Worm (Caenorhabditis elegans): Measurements from ENCODE around the gene C53D6.8.

Gene C53D6.8

ce11 chrIV:8994487-8994886 lies 8.0 kb downstream of the C53D6.8 start:
- TF ChIP-seq snpc-4 (tag; optimal IDR thresholded peaks at IDR 0.05) (no peak), C34F6.9 (tag; optimal IDR thresholded peaks at IDR 0.05) (no peak), sma-3 (GFP tag; optimal IDR thresholded peaks at IDR 0.05) (no peak)

DNA sequence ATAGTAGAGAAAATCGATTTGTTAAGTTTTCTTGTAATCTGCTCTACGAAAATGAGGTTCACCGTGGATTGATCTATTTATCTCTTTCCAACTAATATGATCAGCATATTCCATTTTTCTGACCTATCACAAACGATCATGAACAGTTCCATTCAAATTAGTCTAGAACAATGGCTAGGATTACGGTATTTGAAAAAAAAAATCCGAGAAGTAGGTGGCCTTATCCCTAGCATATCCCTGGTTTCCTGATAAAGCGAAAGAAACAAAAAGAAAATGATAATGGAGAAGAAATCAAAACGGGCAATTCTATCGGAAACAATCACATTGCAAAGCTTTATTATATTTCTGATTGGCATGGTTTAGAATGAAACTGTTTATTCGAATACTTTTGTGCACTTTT lies 9.8 kb downstream of the C53D6.8 start, which contains the start of gene mltn-12:
TSS of gene mltn-12 (plus strand) at position 301 of the 400 bp plus-strand sequence.
- TF ChIP-seq dmd-4 (tag; optimal IDR thresholded peaks at IDR 0.05): no peak
- TF ChIP-seq sma-9 (GFP tag; optimal IDR thresholded peaks at IDR 0.05): no peak
- no peak for TF ChIP-seq sma-9 (tag; optimal IDR thresholded peaks at IDR 0.05)
- no peak for TF ChIP-seq peb-1 (tag; optimal IDR thresholded peaks at IDR 0.05)
- no peak for TF ChIP-seq lin-39 (tag; optimal IDR thresholded peaks at IDR 0.05)
- no peak for TF ChIP-seq R02D3.7 (tag; optimal IDR thresholded peaks at IDR 0.05)
- no peak for TF ChIP-seq nhr-237 (tag; optimal IDR thresholded peaks at IDR 0.05)
- no peak for TF ChIP-seq crh-2 (tag; optimal IDR thresholded peaks at IDR 0.05)
- TF ChIP-seq alr-1 (tag; optimal IDR thresholded peaks at IDR 0.05): no peak

DNA sequence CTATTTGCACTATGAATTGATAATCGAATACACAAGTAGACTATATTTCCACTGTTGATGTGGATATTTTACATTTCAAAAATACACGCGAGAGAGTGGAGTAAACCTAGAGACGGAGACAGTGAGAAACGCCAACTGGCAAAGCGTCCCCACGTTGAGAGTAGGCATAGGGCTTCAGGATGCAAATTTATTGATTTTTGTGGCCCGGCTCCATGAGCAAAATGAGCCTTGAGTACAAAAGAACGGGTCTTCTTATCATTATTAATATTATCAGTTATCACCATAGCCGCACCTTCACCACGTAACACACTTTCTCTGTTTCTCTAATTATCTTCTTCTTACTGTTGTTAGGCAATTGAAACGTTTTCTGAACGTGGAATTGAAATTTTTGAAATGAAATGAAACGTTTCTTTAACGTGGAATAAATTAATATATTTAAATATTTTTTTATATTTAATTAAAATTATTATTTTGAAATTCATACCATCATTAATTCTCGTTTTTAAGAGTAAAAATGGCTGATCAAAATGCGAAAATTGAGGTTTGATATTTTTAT lies 15.7 kb downstream of the C53D6.8 start, which contains the start of gene bre-1:
TSS of gene bre-1 (plus strand) at position 506 of the 556 bp plus-strand sequence.
- TF ChIP-seq sem-4 (tag; optimal IDR thresholded peaks at IDR 0.05) (no peak), lsy-2 (tag; optimal IDR thresholded peaks at IDR 0.05) (no peak), lin-39 (tag; optimal IDR thresholded peaks at IDR 0.05) (no peak), nhr-10 (tag; optimal IDR thresholded peaks at IDR 0.05) (no peak), nhr-129 (tag; optimal IDR thresholded peaks at IDR 0.05) (no peak), dmd-4 (tag; optimal IDR thresholded peaks at IDR 0.05) (no peak), ztf-4 (tag; optimal IDR thresholded peaks at IDR 0.05) (no peak), mdl-1 (tag; optimal IDR thresholded peaks at IDR 0.05) (no peak), zag-1 (tag; optimal IDR thresholded peaks at IDR 0.05) (no peak), crh-2 (tag; optimal IDR thresholded peaks at IDR 0.05) (peak; percentile 69), nhr-77 (tag; optimal IDR thresholded peaks at IDR 0.05) (no peak), C34F6.9 (tag; optimal IDR thresholded peaks at IDR 0.05) (peak; percentile 34), nhr-6 (tag; optimal IDR thresholded peaks at IDR 0.05) (no peak), fos-1 (tag; optimal IDR thresholded peaks at IDR 0.05) (peak; percentile 30), ztf-11 (tag; optimal IDR thresholded peaks at IDR 0.05) (no peak), gmeb-1 (tag; optimal IDR thresholded peaks at IDR 0.05) (no peak), sma-9 (GFP tag; optimal IDR thresholded peaks at IDR 0.05) (peak; percentile 24), sma-9 (tag; optimal IDR thresholded peaks at IDR 0.05) (no peak), nhr-21 (tag; optimal IDR thresholded peaks at IDR 0.05) (no peak), elt-3 (tag; optimal IDR thresholded peaks at IDR 0.05) (no peak), mbf-1 (tag; optimal IDR thresholded peaks at IDR 0.05) (no peak)

DNA sequence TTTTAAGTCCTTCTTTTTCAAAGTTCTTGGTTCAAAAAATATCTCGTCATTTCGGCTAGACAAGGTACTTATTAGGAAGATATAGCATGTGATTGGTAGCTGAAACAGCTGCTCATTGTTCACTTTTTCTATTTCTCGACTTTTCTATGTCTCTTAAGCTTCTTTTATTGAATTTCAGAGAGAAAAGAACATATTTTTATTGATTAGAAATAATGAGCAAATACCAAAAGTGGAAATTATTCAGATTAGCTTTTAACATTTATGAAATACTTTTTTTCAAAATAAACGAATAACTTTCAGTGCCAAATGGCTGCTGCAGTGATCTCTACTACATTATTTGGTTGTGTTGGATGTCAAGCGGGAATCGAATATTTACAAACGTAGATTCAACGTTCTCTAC lies 18.0 kb downstream of the C53D6.8 start, which contains the start of gene nstp-1:
TSS of gene nstp-1 (plus strand) at position 301 of the 400 bp plus-strand sequence.
- TF ChIP-seq lin-13 (GFP tag; optimal IDR thresholded peaks at IDR 0.05) (no peak), R02D3.7 (tag; optimal IDR thresholded peaks at IDR 0.05) (no peak), zag-1 (tag; optimal IDR thresholded peaks at IDR 0.05) (no peak), Y55F3AM.14 (GFP tag; optimal IDR thresholded peaks at IDR 0.05) (no peak), nhr-10 (tag; optimal IDR thresholded peaks at IDR 0.05) (no peak), crh-2 (tag; optimal IDR thresholded peaks at IDR 0.05) (no peak), unc-62 (GFP tag; optimal IDR thresholded peaks at IDR 0.05) (no peak), elt-1 (tag; optimal IDR thresholded peaks at IDR 0.05) (no peak), sem-4 (tag; optimal IDR thresholded peaks at IDR 0.05) (no peak), gmeb-1 (tag; optimal IDR thresholded peaks at IDR 0.05) (no peak), alr-1 (tag; optimal IDR thresholded peaks at IDR 0.05) (no peak), mbf-1 (tag; optimal IDR thresholded peaks at IDR 0.05) (no peak), blmp-1 (tag; optimal IDR thresholded peaks at IDR 0.05; ENCODE audit: insufficient read depth) (no peak), nhr-12 (tag; optimal IDR thresholded peaks at IDR 0.05) (no peak), C34F6.9 (tag; optimal IDR thresholded peaks at IDR 0.05) (no peak), ceh-16 (tag; optimal IDR thresholded peaks at IDR 0.05) (no peak), sma-3 (GFP tag; optimal IDR thresholded peaks at IDR 0.05) (no peak)

ce11 chrIV:8979695-8980094 lies 22.8 kb downstream of the C53D6.8 start, which contains the start of gene col-119:
Gene col-119, minus strand, starts transcription at chrIV:8979795.
- TF ChIP-seq F13H6.1 (tag; optimal IDR thresholded peaks at IDR 0.05) (no peak), sem-4 (tag; optimal IDR thresholded peaks at IDR 0.05) (no peak), nhr-11 (tag; optimal IDR thresholded peaks at IDR 0.05) (no peak)
